Fruit fly (Drosophila melanogaster): ENCODE measurements around the gene sip3.
A peak's percentile ranks its signal among the peaks of the same experiment; 100 is the strongest.

DNA sequence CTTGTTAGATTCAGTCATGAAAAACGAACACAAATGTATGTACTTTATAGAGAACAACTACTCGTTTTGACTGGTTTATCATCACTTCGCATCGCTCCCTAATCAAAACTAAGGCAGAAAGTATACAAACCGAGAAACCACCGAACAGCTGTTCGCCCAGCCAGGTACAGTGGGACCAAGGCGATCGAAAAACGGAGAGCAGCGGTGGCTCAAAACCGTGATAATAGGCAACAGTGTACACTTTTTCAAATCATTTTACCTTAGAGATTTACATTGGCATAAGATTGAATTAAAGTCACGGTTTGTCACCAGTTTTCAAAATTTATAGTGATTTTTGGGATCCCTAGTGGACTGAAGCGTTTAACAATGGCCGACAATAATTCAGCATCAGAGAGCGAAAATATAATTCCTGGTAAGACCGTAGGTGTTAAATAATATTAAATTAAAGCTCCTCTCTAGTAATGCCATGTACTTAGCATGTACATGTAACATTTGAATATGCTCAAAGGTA, 33.3 kb downstream of the sip3 start, which contains the start of the genes CG42233 and CG1971:
- no peak for TF ChIP-seq kay (GFP tag; ENCODE audit: borderline replicate concordance)
- TF ChIP-seq Hr96 (GFP tag; optimal IDR thresholded peaks at IDR 0.05), result peak; percentile 59
- TF ChIP-seq toe (GFP tag; optimal IDR thresholded peaks at IDR 0.05), result no peak
- peak; percentile 51 for TF ChIP-seq CG7101 (tag; optimal IDR thresholded peaks at IDR 0.05)
- TF ChIP-seq CG12768 (GFP tag; optimal IDR thresholded peaks at IDR 0.05), result peak; percentile 1

Data from whole organism, adult.